Worm (Caenorhabditis elegans): ENCODE measurements around the gene Y32G9A.12.

The Y32G9A.12 gene

DNA sequence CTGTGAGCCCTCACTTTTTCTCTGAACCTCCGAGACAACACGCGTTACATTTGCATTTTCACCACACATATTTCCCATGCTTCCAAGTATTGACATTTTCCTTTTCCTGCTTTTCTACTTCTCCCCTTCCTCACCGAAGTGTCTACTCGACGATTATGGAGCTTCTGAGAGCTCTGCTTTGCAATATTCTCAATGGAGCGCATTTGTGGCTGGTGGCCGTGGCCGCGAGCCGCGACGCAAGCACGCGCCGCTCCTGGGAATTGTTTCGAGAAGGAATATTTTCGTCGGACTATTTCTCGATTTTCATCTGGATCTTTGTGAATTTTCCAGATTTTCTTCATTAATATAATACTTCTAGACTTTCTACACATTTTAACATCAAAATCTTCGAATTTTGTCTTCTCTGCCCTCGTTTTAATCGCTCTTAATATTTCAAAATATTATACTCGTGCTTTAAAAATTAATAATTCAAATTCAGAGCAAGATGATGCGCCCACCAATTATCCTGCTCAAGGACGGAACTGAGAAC lies 48.2 kb downstream of the Y32G9A.12 start, which contains the start of the genes T10B5.4 and cct-7 (continued):
- peak; percentile 86 for TF ChIP-seq ceh-48 (tag; optimal IDR thresholded peaks at IDR 0.05)
- no peak for TF ChIP-seq nhr-11 (tag; optimal IDR thresholded peaks at IDR 0.05)
- TF ChIP-seq C38D4.7 (GFP tag; optimal IDR thresholded peaks at IDR 0.05), result no peak
- peak; percentile 92 for TF ChIP-seq nfya-1 (tag; optimal IDR thresholded peaks at IDR 0.05)
- peak; percentile 63 for TF ChIP-seq fkh-10 (GFP tag; optimal IDR thresholded peaks at IDR 0.05)
- TF ChIP-seq dve-1 (tag; optimal IDR thresholded peaks at IDR 0.05), result peak; percentile 58
- TF ChIP-seq F13H6.1 (tag; optimal IDR thresholded peaks at IDR 0.05), result peak; percentile 48
- TF ChIP-seq odd-2 (tag; optimal IDR thresholded peaks at IDR 0.05), result no peak
- no peak for TF ChIP-seq elt-2 (tag; optimal IDR thresholded peaks at IDR 0.05)
- no peak for TF ChIP-seq mec-3 (tag; optimal IDR thresholded peaks at IDR 0.05; ENCODE audit: borderline replicate concordance)
- TF ChIP-seq ceh-24 (tag; optimal IDR thresholded peaks at IDR 0.05), result no peak
- peak; percentile 10 for TF ChIP-seq ceh-30 (tag; optimal IDR thresholded peaks at IDR 0.05)
- TF ChIP-seq ceh-2 (tag; optimal IDR thresholded peaks at IDR 0.05), result peak; percentile 88
- no peak for TF ChIP-seq sdc-2 (tag; optimal IDR thresholded peaks at IDR 0.05)
- peak; percentile 78 for TF ChIP-seq C08G9.2 (tag; optimal IDR thresholded peaks at IDR 0.05)
- peak; percentile 64 for TF ChIP-seq ceh-19 (GFP tag; optimal IDR thresholded peaks at IDR 0.05)
- peak; percentile 57 for TF ChIP-seq pax-1 (tag; optimal IDR thresholded peaks at IDR 0.05)
- TF ChIP-seq hlh-15 (tag; optimal IDR thresholded peaks at IDR 0.05), result no peak
- TF ChIP-seq T23F11.4 (GFP tag; optimal IDR thresholded peaks at IDR 0.05), result no peak
- TF ChIP-seq ets-4 (tag; optimal IDR thresholded peaks at IDR 0.05), result peak; percentile 92
- TF ChIP-seq gmeb-2 (tag; optimal IDR thresholded peaks at IDR 0.05), result no peak
- TF ChIP-seq ceh-45 (GFP tag; IDR thresholded peaks at IDR 0.05), result no peak
- TF ChIP-seq unc-55 (GFP tag; optimal IDR thresholded peaks at IDR 0.05), result peak; percentile 53
- TF ChIP-seq unc-42 (tag; optimal IDR thresholded peaks at IDR 0.05), result peak; percentile 88
- no peak for TF ChIP-seq ceh-9 (tag; optimal IDR thresholded peaks at IDR 0.05)
- TF ChIP-seq ceh-31 (tag; optimal IDR thresholded peaks at IDR 0.05), result peak; percentile 98

DNA sequence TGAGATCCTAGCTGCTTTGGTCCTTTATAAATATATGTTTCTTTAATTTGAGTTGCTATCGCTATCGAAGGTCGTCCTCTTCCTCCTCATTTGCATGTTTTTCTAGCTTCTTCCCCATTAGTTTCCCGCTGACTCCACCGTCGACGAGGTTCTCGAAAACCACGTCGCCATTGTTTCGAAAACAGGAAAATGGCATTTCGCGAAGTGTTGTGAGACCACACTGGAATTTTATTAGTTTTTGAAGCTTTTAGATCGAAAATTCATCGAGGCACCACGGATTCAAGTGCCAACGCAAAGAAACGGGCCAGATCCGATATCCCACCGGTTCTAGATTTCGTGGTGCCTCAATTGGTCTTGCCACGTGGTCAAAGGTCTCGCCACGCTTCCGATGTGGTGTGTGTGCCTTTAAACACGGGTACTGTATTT lies 49.5 kb downstream of the Y32G9A.12 start:
- TF ChIP-seq npax-4 (tag; optimal IDR thresholded peaks at IDR 0.05) (no peak), pqm-1 (tag; optimal IDR thresholded peaks at IDR 0.05) (no peak), ref-2 (tag; optimal IDR thresholded peaks at IDR 0.05) (no peak), fax-1 (tag; optimal IDR thresholded peaks at IDR 0.05) (no peak), rnt-1 (tag; optimal IDR thresholded peaks at IDR 0.05) (no peak), ceh-6 (GFP tag; optimal IDR thresholded peaks at IDR 0.05) (no peak), ceh-2 (tag; optimal IDR thresholded peaks at IDR 0.05) (no peak), fkh-6 (tag; optimal IDR thresholded peaks at IDR 0.05) (no peak), K09A11.1 (tag; optimal IDR thresholded peaks at IDR 0.05; ENCODE audit: insufficient read depth) (no peak), hlh-15 (tag; optimal IDR thresholded peaks at IDR 0.05) (no peak)

ce11 chrV:1869682-1870081 lies 50.3 kb downstream of the Y32G9A.12 start, which contains the start of gene T10B5.3:
T10B5.3 (minus strand) TSS chrV:1869782.
- no peak for TF ChIP-seq che-1 (tag; optimal IDR thresholded peaks at IDR 0.05)
- no peak for TF ChIP-seq ceh-30 (tag; optimal IDR thresholded peaks at IDR 0.05)
- no peak for TF ChIP-seq ahr-1 (tag; optimal IDR thresholded peaks at IDR 0.05)
- no peak for TF ChIP-seq ceh-31 (tag; optimal IDR thresholded peaks at IDR 0.05)
- no peak for TF ChIP-seq npax-4 (tag; optimal IDR thresholded peaks at IDR 0.05)
- TF ChIP-seq ceh-6 (GFP tag; optimal IDR thresholded peaks at IDR 0.05), result no peak
- no peak for TF ChIP-seq hlh-15 (tag; optimal IDR thresholded peaks at IDR 0.05)
- TF ChIP-seq hlh-30 (tag; optimal IDR thresholded peaks at IDR 0.05; ENCODE audit: insufficient read depth), result no peak
- TF ChIP-seq K02D7.2 (tag; optimal IDR thresholded peaks at IDR 0.05), result no peak
- no peak for TF ChIP-seq unc-42 (tag; optimal IDR thresholded peaks at IDR 0.05)
- TF ChIP-seq hlh-13 (GFP tag; optimal IDR thresholded peaks at IDR 0.05), result no peak
- TF ChIP-seq sdc-2 (tag; optimal IDR thresholded peaks at IDR 0.05), result no peak
- no peak for TF ChIP-seq pha-2 (tag; optimal IDR thresholded peaks at IDR 0.05)
- no peak for TF ChIP-seq unc-3 (GFP tag; conservative IDR thresholded peaks at IDR 0.05)
- TF ChIP-seq unc-3 (tag; optimal IDR thresholded peaks at IDR 0.05), result no peak
